Fruit fly (Drosophila melanogaster) whole organism, pupa: ENCODE results near the gene Polr2I.

Experiments
- CG14655 ChIP-seq: fragments of 200-800 bp; sonication (Bioruptor generic); optimal IDR thresholded peaks from 3 replicates; lab custom pipeline; 2017; ENCODE audit warnings: mild to moderate bottlenecking, missing biosample characterization, missing genetic modification reagents, missing genetic modification characterization
- CG8301 ChIP-seq: fragments of 200-800 bp; sonication (Bioruptor generic); optimal IDR thresholded peaks from 2 replicates; lab custom pipeline; 2018; ENCODE audit warnings: missing biosample characterization, mild to moderate bottlenecking, missing genetic modification characterization

DNA sequence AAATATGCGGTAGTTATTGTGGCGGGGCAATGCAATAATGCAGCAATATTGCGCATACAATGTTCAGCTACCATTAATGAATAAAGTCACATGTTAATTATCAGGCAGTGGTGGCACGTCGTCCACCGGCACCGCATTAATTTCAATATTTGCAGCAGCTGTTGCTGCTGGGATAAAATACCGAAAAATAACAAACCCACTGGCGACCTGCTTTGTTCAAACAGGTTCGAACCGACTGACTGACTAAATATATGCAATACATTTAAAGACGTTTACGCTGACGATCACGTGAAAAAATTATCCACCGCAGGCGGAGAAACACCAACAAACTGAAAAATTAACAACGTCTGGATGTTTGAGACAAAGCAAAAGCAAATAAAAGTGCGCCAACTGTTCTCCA lies 11.4 kb upstream of the Polr2I start:
- TF ChIP-seq CG8301 (tag; lab: Kevin White, UChicago) = no peak
- no peak for TF ChIP-seq CG14655
